Worm (Caenorhabditis elegans): ENCODE measurements around the gene sqst-2.

The sqst-2 gene

ce11 chrIV:7320688-7321087, 8.1 kb downstream of the sqst-2 start:
- no peak for TF ChIP-seq unc-55 (GFP tag; optimal IDR thresholded peaks at IDR 0.05)
- TF ChIP-seq nhr-11 (tag; optimal IDR thresholded peaks at IDR 0.05) = no peak
- TF ChIP-seq K02D7.2 (tag; optimal IDR thresholded peaks at IDR 0.05) = no peak
- no peak for TF ChIP-seq ceh-22 (tag; optimal IDR thresholded peaks at IDR 0.05)
- no peak for TF ChIP-seq K09A11.1 (tag; optimal IDR thresholded peaks at IDR 0.05; ENCODE audit: insufficient read depth)
- no peak for TF ChIP-seq odd-2 (tag; optimal IDR thresholded peaks at IDR 0.05)
- no peak for TF ChIP-seq tbx-7 (tag; optimal IDR thresholded peaks at IDR 0.05)
- TF ChIP-seq C38D4.7 (GFP tag; optimal IDR thresholded peaks at IDR 0.05) = no peak
- no peak for TF ChIP-seq ets-4 (tag; optimal IDR thresholded peaks at IDR 0.05)
- TF ChIP-seq pat-9 (tag; optimal IDR thresholded peaks at IDR 0.05) = no peak
- TF ChIP-seq dmd-4 (tag; optimal IDR thresholded peaks at IDR 0.05; ENCODE audit: borderline replicate concordance) = no peak
- no peak for TF ChIP-seq syd-9 (tag; optimal IDR thresholded peaks at IDR 0.05)
- no peak for TF ChIP-seq hlh-30 (tag; optimal IDR thresholded peaks at IDR 0.05; ENCODE audit: insufficient read depth)

DNA sequence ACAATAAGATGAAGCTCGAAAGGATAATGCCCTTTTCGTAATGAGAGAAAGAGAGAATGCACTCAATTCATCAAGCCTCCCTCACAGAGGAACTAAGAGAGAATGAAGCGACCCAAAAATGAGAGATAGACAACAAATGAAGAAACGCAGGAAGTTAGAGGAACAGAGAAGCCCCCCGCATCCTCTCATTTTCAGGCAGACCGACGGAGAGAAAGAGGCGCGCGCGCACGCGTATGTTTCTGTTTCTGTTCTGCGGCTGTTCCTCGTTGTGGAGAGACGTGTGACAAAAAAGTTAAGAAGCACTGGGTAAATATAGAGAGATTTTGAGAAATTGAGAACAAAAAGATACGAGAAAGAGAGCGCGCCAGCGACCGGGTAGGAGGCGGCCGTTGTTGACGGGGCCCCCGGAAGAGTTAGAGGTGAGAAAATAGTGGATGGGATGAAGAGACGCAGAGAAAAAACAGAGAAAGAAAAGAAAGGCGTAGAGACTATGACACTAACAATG, 8.8 kb downstream of the sqst-2 start:
- TF ChIP-seq ceh-18 (tag; optimal IDR thresholded peaks at IDR 0.05) = peak; percentile 79
- no peak for TF ChIP-seq ama-1 (optimal IDR thresholded peaks at IDR 0.05)
- no peak for TF ChIP-seq sox-4 (tag; optimal IDR thresholded peaks at IDR 0.05)
- TF ChIP-seq ceh-48 (tag; optimal IDR thresholded peaks at IDR 0.05) = no peak
- TF ChIP-seq hlh-30 (tag; optimal IDR thresholded peaks at IDR 0.05; ENCODE audit: insufficient read depth) = peak; percentile 52
- no peak for TF ChIP-seq ceh-19 (GFP tag; optimal IDR thresholded peaks at IDR 0.05)
- TF ChIP-seq pros-1 (tag; optimal IDR thresholded peaks at IDR 0.05) = peak; percentile 96
- peak; percentile 87 for TF ChIP-seq unc-42 (tag; optimal IDR thresholded peaks at IDR 0.05)
- no peak for TF ChIP-seq mec-3 (tag; optimal IDR thresholded peaks at IDR 0.05; ENCODE audit: borderline replicate concordance)
- no peak for TF ChIP-seq fkh-6 (tag; optimal IDR thresholded peaks at IDR 0.05)
- no peak for TF ChIP-seq che-1 (tag; optimal IDR thresholded peaks at IDR 0.05)
- peak; percentile 55 for TF ChIP-seq ceh-34 (tag; optimal IDR thresholded peaks at IDR 0.05)
- TF ChIP-seq dmd-4 (tag; optimal IDR thresholded peaks at IDR 0.05; ENCODE audit: borderline replicate concordance) = no peak
- TF ChIP-seq ref-2 (tag; optimal IDR thresholded peaks at IDR 0.05) = peak; percentile 67
- TF ChIP-seq ets-4 (tag; optimal IDR thresholded peaks at IDR 0.05) = peak; percentile 38
- peak; percentile 81 for TF ChIP-seq rnt-1 (tag; optimal IDR thresholded peaks at IDR 0.05)
- no peak for TF ChIP-seq npax-4 (tag; optimal IDR thresholded peaks at IDR 0.05)
- TF ChIP-seq pha-2 (tag; optimal IDR thresholded peaks at IDR 0.05) = no peak
- TF ChIP-seq syd-9 (tag; optimal IDR thresholded peaks at IDR 0.05) = peak; percentile 13
- no peak for TF ChIP-seq elt-4 (tag; optimal IDR thresholded peaks at IDR 0.05)
- peak; percentile 29 for TF ChIP-seq ceh-2 (tag; optimal IDR thresholded peaks at IDR 0.05)
- TF ChIP-seq K02D7.2 (tag; optimal IDR thresholded peaks at IDR 0.05) = no peak
- TF ChIP-seq pha-4 (tag; optimal IDR thresholded peaks at IDR 0.05) = no peak
- TF ChIP-seq C08G9.2 (tag; optimal IDR thresholded peaks at IDR 0.05) = peak; percentile 16
- TF ChIP-seq tbx-2 (tag; optimal IDR thresholded peaks at IDR 0.05) = peak; percentile 82
- TF ChIP-seq nhr-11 (tag; optimal IDR thresholded peaks at IDR 0.05) = no peak
- peak; percentile 69 for TF ChIP-seq unc-55 (GFP tag; optimal IDR thresholded peaks at IDR 0.05)
- TF ChIP-seq hlh-6 (tag; optimal IDR thresholded peaks at IDR 0.05) = peak; percentile 1
- TF ChIP-seq ceh-31 (tag; optimal IDR thresholded peaks at IDR 0.05) = peak; percentile 89
- peak; percentile 81 for TF ChIP-seq nfya-1 (tag; optimal IDR thresholded peaks at IDR 0.05)
- TF ChIP-seq F13H6.1 (tag; optimal IDR thresholded peaks at IDR 0.05) = peak; percentile 53
- TF ChIP-seq elt-2 (tag; optimal IDR thresholded peaks at IDR 0.05) = peak; percentile 27
- peak; percentile 60 for TF ChIP-seq pat-9 (tag; optimal IDR thresholded peaks at IDR 0.05)
- no peak for TF ChIP-seq Y22D7AL.16 (tag; optimal IDR thresholded peaks at IDR 0.05)
- TF ChIP-seq ceh-14 (tag; optimal IDR thresholded peaks at IDR 0.05) = peak; percentile 28
- TF ChIP-seq eyg-1 (tag; optimal IDR thresholded peaks at IDR 0.05) = peak; percentile 5
